Worm (Caenorhabditis elegans) whole organism, L1 larva: ENCODE measurements around the gene ZK1248.19.

Experiments used
- aha-1 ChIP-seq: fragments of 150-350 bp; optimal IDR thresholded peaks from 2 replicates; lab custom pipeline; 2014; ENCODE audit warnings: missing biosample characterization, missing genetic modification characterization
- blmp-1 ChIP-seq: fragments of 150-350 bp; optimal IDR thresholded peaks from 2 replicates; lab custom pipeline; 2014; ENCODE audit warnings: missing biosample characterization, missing genetic modification characterization
- mdl-1 ChIP-seq, 2 experiments: fragments of 150-350 bp; optimal IDR thresholded peaks; 2 replicates each; lab custom pipeline; 2014 to 2017; ENCODE audit warnings: missing biosample characterization in 2 of 2, missing genetic modification characterization in 2 of 2, inconsistent platforms in 1 of 2

ce11 chrII:5866920-5867319 lies 27.7 kb upstream of the ZK1248.19 start:
- TF ChIP-seq blmp-1 (no peak), aha-1 (no peak), mdl-1 (tag; optimal IDR thresholded peaks at IDR 0.05; lab: Kevin White, UChicago) (no peak)
